Worm (Caenorhabditis elegans) whole organism, dauer: Measurements from ENCODE around the gene F47B8.3.
"Not testable (repeated sequence)": the region's sequence is repeated elsewhere in the genome, so short reads cannot be mapped to it uniquely, and the experiment has no call there.

Experiments used
- unc-62 ChIP-seq: sonication (generic microtip); optimal IDR thresholded peaks from 2 replicates; lab custom pipeline; 2017; ENCODE audit warnings: missing biosample characterization, missing genetic modification reagents, missing genetic modification characterization

The F47B8.3 gene

ce11 chrV:14334901-14335300 is 12.1 kb upstream of the F47B8.3 start, which contains the start of gene srm-5:
Gene srm-5 (plus strand): TSS chrV:14335201.
- TF ChIP-seq unc-62 = no peak

ce11 chrV:14333116-14333515 is 10.3 kb upstream of the F47B8.3 start, which contains the start of gene srm-4:
Gene srm-4 (plus strand): TSS chrV:14333416.
- no peak for TF ChIP-seq unc-62

ce11 chrV:14331477-14331876 is 8.7 kb upstream of the F47B8.3 start, which contains the start of gene F47B8.8:
Gene F47B8.8 (plus strand): TSS chrV:14331733.
- no peak for TF ChIP-seq unc-62

ce11 chrV:14328806-14329205 is 6.0 kb upstream of the F47B8.3 start, which contains the start of gene pepm-1:
Gene pepm-1 (plus strand): TSS chrV:14329106.
- TF ChIP-seq unc-62 = no peak

ce11 chrV:14327776-14328175 is 5.0 kb upstream of the F47B8.3 start, which contains the start of gene F47B8.5:
Gene F47B8.5 (minus strand): TSS chrV:14327876.
- TF ChIP-seq unc-62 = no peak

- no peak for TF ChIP-seq unc-62
Measured at ce11 chrV:14324502-14325467, 2.0 kb upstream of the F47B8.3 start, which contains the start of the genes F47B8.4 and F47B8.18. Gene F47B8.4 (minus strand): TSS chrV:14324673. Gene F47B8.18 (minus strand): TSS chrV:14325464.

ce11 chrV:14320730-14321319 is 2.0 kb downstream of the F47B8.3 start:
- TF ChIP-seq unc-62 = no peak

ce11 chrV:14320246-14320645 is 2.6 kb downstream of the F47B8.3 start, which contains the start of gene F47B8.14:
Gene F47B8.14 (plus strand): TSS chrV:14320546.
- no peak for TF ChIP-seq unc-62

ce11 chrV:14319101-14319781 is 3.6 kb downstream of the F47B8.3 start, which contains the start of gene F47B8.13:
Gene F47B8.13 (minus strand): TSS chrV:14319731.
- TF ChIP-seq unc-62 = no peak

ce11 chrV:14317621-14318020 is 5.2 kb downstream of the F47B8.3 start:
- no peak for TF ChIP-seq unc-62

ce11 chrV:14317204-14317603 is 5.6 kb downstream of the F47B8.3 start:
- no peak for TF ChIP-seq unc-62

ce11 chrV:14316525-14316924 is 6.3 kb downstream of the F47B8.3 start, which contains the start of gene F47B8.2:
Gene F47B8.2 (minus strand): TSS chrV:14316625.
- TF ChIP-seq unc-62 = no peak

- no peak for TF ChIP-seq unc-62
Measured at ce11 chrV:14314236-14314635, 8.6 kb downstream of the F47B8.3 start, which contains the start of gene F47B8.1. Gene F47B8.1 (minus strand): TSS chrV:14314336.

- TF ChIP-seq unc-62 = no peak
Measured at ce11 chrV:14312695-14313094, 10.1 kb downstream of the F47B8.3 start, which contains the start of gene F14D7.8. Gene F14D7.8 (minus strand): TSS chrV:14312795.

- no peak for TF ChIP-seq unc-62
Measured at ce11 chrV:14311115-14311514, 11.7 kb downstream of the F47B8.3 start, which contains the start of gene ddn-3. Gene ddn-3 (minus strand): TSS chrV:14311215.

- not testable (repeated sequence) for TF ChIP-seq unc-62
Measured at ce11 chrV:14309632-14310031, 13.2 kb downstream of the F47B8.3 start, which contains the start of gene F14D7.14. Gene F14D7.14 (plus strand): TSS chrV:14309932.
